Worm (Caenorhabditis elegans): Measurements from ENCODE around the gene sre-24.

The sre-24 gene

DNA sequence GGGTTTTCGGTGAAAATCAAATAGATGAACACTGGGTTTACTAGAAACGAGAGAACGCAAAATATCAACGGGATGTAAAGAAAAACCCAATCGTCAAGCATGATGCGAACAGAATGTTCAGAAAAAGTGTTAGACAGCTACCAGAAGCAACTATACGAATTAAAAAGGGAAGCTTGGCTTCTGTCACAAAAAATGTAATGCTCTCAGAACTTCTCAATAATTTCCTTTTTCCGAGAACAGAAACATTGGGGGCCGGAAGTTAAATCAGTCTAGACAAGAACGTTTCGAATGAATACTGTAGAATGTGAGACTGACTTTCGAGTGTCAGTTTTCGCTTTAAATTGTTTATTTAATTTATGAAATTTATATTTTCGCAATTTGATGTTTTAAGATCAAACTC, 24.8 kb upstream of the sre-24 start, which contains the start of gene srj-54:
Gene srj-54 (minus strand): TSS at position 101 of the 400 bp plus-strand sequence.
- TF ChIP-seq B0310.2 (tag; optimal IDR thresholded peaks at IDR 0.05), result no peak

ce11 chrV:2861505-2861904, 23.0 kb upstream of the sre-24 start, which contains the start of gene srh-270:
Gene srh-270, minus strand, starts transcription at chrV:2861605.
- TF ChIP-seq hnd-1 (tag; optimal IDR thresholded peaks at IDR 0.05) (no peak), tbx-37 (GFP tag; conservative IDR thresholded peaks at IDR 0.05) (no peak), sea-1 (GFP tag; conservative IDR thresholded peaks at IDR 0.05) (no peak), ets-7 (tag; optimal IDR thresholded peaks at IDR 0.05) (no peak), ama-1 (optimal IDR thresholded peaks at IDR 0.05) (no peak), pes-1 (GFP tag; IDR thresholded peaks at IDR 0.05) (no peak), hmg-4 (GFP tag; optimal IDR thresholded peaks at IDR 0.05) (no peak), F13C5.2 (tag; optimal IDR thresholded peaks at IDR 0.05) (no peak)

- TF ChIP-seq hmbx-1 (tag; optimal IDR thresholded peaks at IDR 0.05) (no peak), scrt-1 (GFP tag; IDR thresholded peaks at IDR 0.05) (no peak), ama-1 (optimal IDR thresholded peaks at IDR 0.05) (no peak), F13C5.2 (tag; optimal IDR thresholded peaks at IDR 0.05) (no peak), B0310.2 (tag; optimal IDR thresholded peaks at IDR 0.05) (no peak), hmg-4 (GFP tag; optimal IDR thresholded peaks at IDR 0.05) (no peak), ets-7 (tag; optimal IDR thresholded peaks at IDR 0.05) (no peak), aly-1 (tag; optimal IDR thresholded peaks at IDR 0.05) (no peak), ceh-13 (GFP tag; optimal IDR thresholded peaks at IDR 0.05) (no peak), tbx-37 (GFP tag; conservative IDR thresholded peaks at IDR 0.05) (no peak), sea-1 (GFP tag; conservative IDR thresholded peaks at IDR 0.05) (no peak), tra-4 (tag; optimal IDR thresholded peaks at IDR 0.05) (no peak), ceh-36 (tag; optimal IDR thresholded peaks at IDR 0.05) (no peak)
Observed at ce11 chrV:2863033-2863432, 21.5 kb upstream of the sre-24 start, which contains the start of gene srh-272. Gene srh-272, plus strand, starts transcription at chrV:2863333.

DNA sequence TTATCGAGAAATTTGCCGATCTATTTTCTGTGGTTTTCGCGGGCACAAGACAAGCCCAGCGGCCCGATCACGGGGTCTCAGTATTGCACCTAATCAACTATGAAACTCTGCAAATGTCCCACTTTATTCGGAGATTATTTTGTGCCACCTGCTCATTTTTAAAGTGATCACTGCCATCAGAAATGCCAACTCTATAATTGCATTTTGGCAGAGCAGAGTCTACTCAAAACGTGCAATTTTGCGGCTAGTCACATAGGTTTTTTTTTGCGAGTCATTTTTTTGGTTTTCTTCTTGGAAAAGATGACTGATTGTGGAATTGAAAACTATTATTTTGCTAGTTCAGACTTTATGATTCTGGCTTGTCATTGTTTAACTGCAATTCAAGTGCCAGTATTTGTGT, 19.6 kb upstream of the sre-24 start, which contains the start of gene srh-240:
Gene srh-240 (plus strand): TSS at position 301 of the 400 bp plus-strand sequence.
- no peak for TF ChIP-seq sea-1 (GFP tag; conservative IDR thresholded peaks at IDR 0.05)
- TF ChIP-seq tra-4 (tag; optimal IDR thresholded peaks at IDR 0.05), result no peak
- TF ChIP-seq tbx-37 (GFP tag; conservative IDR thresholded peaks at IDR 0.05), result no peak
- no peak for TF ChIP-seq flt-1 (GFP tag; IDR thresholded peaks at IDR 0.05)
- no peak for TF ChIP-seq hnd-1 (tag; optimal IDR thresholded peaks at IDR 0.05)
- no peak for TF ChIP-seq scrt-1 (GFP tag; IDR thresholded peaks at IDR 0.05)
- no peak for TF ChIP-seq ceh-13 (GFP tag; optimal IDR thresholded peaks at IDR 0.05)
- no peak for TF ChIP-seq ets-7 (tag; optimal IDR thresholded peaks at IDR 0.05)
- no peak for TF ChIP-seq ama-1 (optimal IDR thresholded peaks at IDR 0.05)
- no peak for TF ChIP-seq tbx-11 (GFP tag; IDR thresholded peaks at IDR 0.05)
- no peak for TF ChIP-seq ceh-36 (tag; optimal IDR thresholded peaks at IDR 0.05)
- TF ChIP-seq hmbx-1 (tag; optimal IDR thresholded peaks at IDR 0.05), result no peak
- TF ChIP-seq B0310.2 (tag; optimal IDR thresholded peaks at IDR 0.05), result no peak
- no peak for TF ChIP-seq F13C5.2 (tag; optimal IDR thresholded peaks at IDR 0.05)
- no peak for TF ChIP-seq aly-1 (tag; optimal IDR thresholded peaks at IDR 0.05)
- TF ChIP-seq hmg-4 (GFP tag; optimal IDR thresholded peaks at IDR 0.05), result no peak
- TF ChIP-seq pes-1 (GFP tag; IDR thresholded peaks at IDR 0.05), result no peak

- TF ChIP-seq scrt-1 (GFP tag; IDR thresholded peaks at IDR 0.05) (no peak), ceh-36 (tag; optimal IDR thresholded peaks at IDR 0.05) (no peak), ceh-13 (GFP tag; optimal IDR thresholded peaks at IDR 0.05) (no peak), flt-1 (GFP tag; IDR thresholded peaks at IDR 0.05) (no peak), pes-1 (GFP tag; IDR thresholded peaks at IDR 0.05) (no peak), hmbx-1 (tag; optimal IDR thresholded peaks at IDR 0.05) (no peak), F13C5.2 (tag; optimal IDR thresholded peaks at IDR 0.05) (no peak), aly-1 (tag; optimal IDR thresholded peaks at IDR 0.05) (no peak), ets-7 (tag; optimal IDR thresholded peaks at IDR 0.05) (no peak), tra-4 (tag; optimal IDR thresholded peaks at IDR 0.05) (no peak), tbx-37 (GFP tag; conservative IDR thresholded peaks at IDR 0.05) (no peak), hmg-4 (GFP tag; optimal IDR thresholded peaks at IDR 0.05) (no peak), sea-1 (GFP tag; conservative IDR thresholded peaks at IDR 0.05) (no peak), B0310.2 (tag; optimal IDR thresholded peaks at IDR 0.05) (no peak), tbx-11 (GFP tag; IDR thresholded peaks at IDR 0.05) (no peak), hnd-1 (tag; optimal IDR thresholded peaks at IDR 0.05) (no peak), ama-1 (optimal IDR thresholded peaks at IDR 0.05) (no peak)
Observed at ce11 chrV:2869503-2869902, 15.0 kb upstream of the sre-24 start, which contains the start of gene srh-241. Gene srh-241, minus strand, starts transcription at chrV:2869603.

DNA sequence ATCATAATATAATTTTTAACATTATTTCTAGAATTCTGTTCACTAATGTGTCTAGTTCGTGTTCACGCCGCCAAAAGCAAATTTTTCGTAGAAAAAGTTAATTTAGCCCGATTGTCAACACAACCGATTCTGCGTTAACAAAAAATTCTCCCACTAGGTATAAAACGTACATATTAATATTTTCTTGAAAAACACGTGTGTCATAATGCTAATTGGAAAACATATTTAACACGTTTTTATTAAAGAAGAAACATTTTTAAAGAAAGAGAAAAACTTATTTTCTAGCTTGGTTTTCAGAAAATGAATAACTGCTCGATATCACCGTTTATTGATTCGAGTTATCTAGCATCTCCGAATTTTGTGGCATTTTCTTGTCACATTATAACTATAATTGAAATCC, 14.4 kb upstream of the sre-24 start, which contains the start of gene srh-243:
Gene srh-243 (plus strand): TSS at position 301 of the 400 bp plus-strand sequence.
- TF ChIP-seq tbx-11 (GFP tag; IDR thresholded peaks at IDR 0.05) (no peak), sea-1 (GFP tag; conservative IDR thresholded peaks at IDR 0.05) (no peak), hmg-4 (GFP tag; optimal IDR thresholded peaks at IDR 0.05) (no peak), aly-1 (tag; optimal IDR thresholded peaks at IDR 0.05) (no peak), pes-1 (GFP tag; IDR thresholded peaks at IDR 0.05) (no peak), scrt-1 (GFP tag; IDR thresholded peaks at IDR 0.05) (no peak), ceh-13 (GFP tag; optimal IDR thresholded peaks at IDR 0.05) (no peak), tra-4 (tag; optimal IDR thresholded peaks at IDR 0.05) (no peak), tbx-37 (GFP tag; conservative IDR thresholded peaks at IDR 0.05) (no peak), B0310.2 (tag; optimal IDR thresholded peaks at IDR 0.05) (no peak), ama-1 (optimal IDR thresholded peaks at IDR 0.05) (no peak), flt-1 (GFP tag; IDR thresholded peaks at IDR 0.05) (no peak), hnd-1 (tag; optimal IDR thresholded peaks at IDR 0.05) (no peak), hmbx-1 (tag; optimal IDR thresholded peaks at IDR 0.05) (no peak), ceh-36 (tag; optimal IDR thresholded peaks at IDR 0.05) (no peak), ets-7 (tag; optimal IDR thresholded peaks at IDR 0.05) (no peak), F13C5.2 (tag; optimal IDR thresholded peaks at IDR 0.05) (no peak)

DNA sequence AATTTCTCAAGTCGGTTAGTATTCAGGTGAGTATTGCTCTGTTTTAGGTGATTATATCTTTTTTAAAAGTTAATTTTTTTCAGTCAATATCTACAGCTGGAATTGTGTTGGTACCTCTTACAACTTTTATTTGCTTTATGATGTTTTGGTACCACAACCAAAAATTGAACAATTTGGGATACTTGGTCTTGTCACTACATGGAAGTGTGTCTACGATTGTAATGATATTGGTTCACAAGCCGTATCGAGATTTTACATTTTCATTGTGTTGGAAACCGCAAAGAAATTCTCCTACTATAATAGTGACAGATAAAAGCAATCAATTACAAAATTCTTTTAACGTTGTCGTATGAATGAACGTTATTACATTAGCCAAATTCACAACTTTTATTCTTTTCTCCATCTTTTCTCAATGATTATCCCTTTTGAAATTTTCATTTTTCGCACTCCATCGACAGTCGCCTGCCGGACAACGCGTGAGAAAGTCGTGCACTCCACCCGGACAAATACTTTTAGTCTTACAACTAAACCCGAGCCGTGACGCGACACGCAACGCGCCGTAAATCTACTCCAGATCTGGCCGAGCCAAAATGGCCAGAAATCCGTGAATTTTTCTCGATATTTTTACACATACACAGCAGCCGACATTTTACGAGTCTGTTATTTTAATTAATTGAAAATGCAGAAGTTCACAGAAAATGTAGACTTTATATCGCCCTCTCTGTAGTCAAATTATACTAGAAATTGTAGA, 12.6 kb upstream of the sre-24 start:
- TF ChIP-seq ama-1 (optimal IDR thresholded peaks at IDR 0.05) (no peak), tra-4 (tag; optimal IDR thresholded peaks at IDR 0.05) (no peak), F13C5.2 (tag; optimal IDR thresholded peaks at IDR 0.05) (no peak), ceh-36 (tag; optimal IDR thresholded peaks at IDR 0.05) (no peak), hnd-1 (tag; optimal IDR thresholded peaks at IDR 0.05) (no peak), B0310.2 (tag; optimal IDR thresholded peaks at IDR 0.05) (no peak), sea-1 (GFP tag; conservative IDR thresholded peaks at IDR 0.05) (no peak), hmg-4 (GFP tag; optimal IDR thresholded peaks at IDR 0.05) (no peak), ceh-13 (GFP tag; optimal IDR thresholded peaks at IDR 0.05) (no peak), tbx-37 (GFP tag; conservative IDR thresholded peaks at IDR 0.05) (no peak), flt-1 (GFP tag; IDR thresholded peaks at IDR 0.05) (no peak)

All from whole organism, early embryonic.